Worm (Caenorhabditis elegans): Measurements from ENCODE around the gene gkow-1.

ce11 chrIV:10368326-10368725 lies 10.4 kb downstream of the gkow-1 start, which contains the start of gene iars-1:
- TF ChIP-seq ama-1 (optimal IDR thresholded peaks at IDR 0.05) = no peak
- no peak for TF ChIP-seq ama-1 (GFP tag; optimal IDR thresholded peaks at IDR 0.05)
- TF ChIP-seq F23B12.7 (tag; optimal IDR thresholded peaks at IDR 0.05; ENCODE audit: insufficient read depth) = no peak
- no peak for TF ChIP-seq atf-7 (tag; optimal IDR thresholded peaks at IDR 0.05)
- no peak for TF ChIP-seq snpc-4 (GFP tag; optimal IDR thresholded peaks at IDR 0.05)
- TF ChIP-seq snpc-4 (tag; optimal IDR thresholded peaks at IDR 0.05) = no peak
- no peak for TF ChIP-seq egl-44 (GFP tag; IDR thresholded peaks at IDR 0.05)
- TF ChIP-seq pha-4 (tag; optimal IDR thresholded peaks at IDR 0.05) = no peak
- TF ChIP-seq F22D6.2 (tag; optimal IDR thresholded peaks at IDR 0.05) = no peak
- no peak for TF ChIP-seq unc-62 (GFP tag; optimal IDR thresholded peaks at IDR 0.05)
- no peak for TF ChIP-seq gei-17 (GFP tag; optimal IDR thresholded peaks at IDR 0.05)
- no peak for TF ChIP-seq lin-26 (GFP tag; IDR thresholded peaks at IDR 0.05)
